Fruit fly (Drosophila melanogaster): ENCODE results near the gene CG13051.
A peak's percentile ranks its signal among the peaks of the same experiment; 100 is the strongest.

Gene CG13051

DNA sequence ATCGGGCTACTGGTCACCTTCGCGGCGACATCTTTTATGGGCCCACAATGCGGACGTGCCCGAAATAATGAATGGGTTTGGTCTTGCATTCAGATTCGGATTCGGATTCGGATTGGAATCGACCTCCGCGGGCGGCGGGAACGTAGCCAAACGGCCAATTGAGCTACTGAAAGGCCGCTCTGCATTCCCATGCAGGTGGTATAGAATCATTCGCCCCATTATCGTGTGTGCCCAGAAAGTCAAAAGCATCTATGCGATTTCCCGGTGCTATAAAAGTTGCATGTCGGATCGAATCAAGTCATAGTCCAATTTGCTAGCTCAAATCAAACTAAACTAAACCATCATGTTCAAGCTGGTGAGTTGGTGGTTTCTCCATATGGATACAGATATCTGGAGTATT is 4.2 kb upstream of the CG13051 start, which contains the start of gene CG13068:
Gene CG13068 (plus strand): TSS at position 301 of the 400 bp plus-strand sequence.
- no peak for TF ChIP-seq CG32006 (GFP tag; optimal IDR thresholded peaks at IDR 0.05)
- no peak for TF ChIP-seq fd85E (GFP tag; optimal IDR thresholded peaks at IDR 0.05)
- no peak for TF ChIP-seq Blimp-1 (GFP tag; optimal IDR thresholded peaks at IDR 0.05)
- no peak for TF ChIP-seq salr (GFP tag; optimal IDR thresholded peaks at IDR 0.05)
- no peak for TF ChIP-seq achi (GFP tag; optimal IDR thresholded peaks at IDR 0.05)
- no peak for TF ChIP-seq pdm3 (GFP tag; optimal IDR thresholded peaks at IDR 0.05)
- no peak for TF ChIP-seq net (GFP tag; optimal IDR thresholded peaks at IDR 0.05)
- TF ChIP-seq spab (GFP tag; optimal IDR thresholded peaks at IDR 0.05) = no peak
- TF ChIP-seq vri (GFP tag; optimal IDR thresholded peaks at IDR 0.05) = no peak
- no peak for TF ChIP-seq Sox14 (GFP tag; optimal IDR thresholded peaks at IDR 0.05)
- no peak for TF ChIP-seq Ets96B (tag; optimal IDR thresholded peaks at IDR 0.05)
- TF ChIP-seq Sox102F (GFP tag; optimal IDR thresholded peaks at IDR 0.05) = no peak
- no peak for TF ChIP-seq CG6792 (GFP tag; optimal IDR thresholded peaks at IDR 0.05)

DNA sequence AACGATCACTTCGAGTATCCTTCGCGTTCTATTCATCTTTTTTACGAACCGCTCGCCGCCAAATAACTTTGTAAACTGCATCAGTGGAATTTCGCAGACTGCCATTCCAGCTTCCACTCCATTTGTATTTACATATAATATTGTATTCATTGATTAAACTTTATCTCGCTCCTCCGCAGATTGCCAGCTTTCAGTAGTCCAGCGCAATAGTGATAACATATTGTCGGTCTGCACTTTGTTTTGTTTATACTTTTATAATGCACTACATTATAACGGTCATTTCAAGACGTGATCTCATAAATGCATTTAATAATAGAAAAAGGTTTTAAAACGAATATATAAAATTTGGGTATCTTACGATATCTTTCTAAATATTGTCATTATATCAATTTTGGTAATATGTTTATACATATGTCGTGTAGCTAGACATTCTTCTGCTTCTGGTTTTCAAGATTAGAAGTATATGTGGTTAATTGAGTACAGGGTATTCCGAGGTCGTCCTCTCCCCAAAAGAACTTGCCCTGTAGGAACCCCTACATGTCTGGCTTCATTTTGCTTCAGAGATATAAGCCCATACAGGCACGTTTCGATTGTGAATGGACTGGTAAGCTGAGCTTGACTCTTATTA is 3.3 kb upstream of the CG13051 start, which contains the start of gene CG4950:
Gene CG4950 (minus strand): TSS at position 51 of the 628 bp plus-strand sequence.
- TF ChIP-seq CG32006 (GFP tag; optimal IDR thresholded peaks at IDR 0.05) (peak; percentile 49), spab (GFP tag; optimal IDR thresholded peaks at IDR 0.05) (peak; percentile 50), Hr4 (GFP tag; optimal IDR thresholded peaks at IDR 0.05) (peak; percentile 18), CG3919 (GFP tag; optimal IDR thresholded peaks at IDR 0.05) (peak; percentile 29), ss (GFP tag; optimal IDR thresholded peaks at IDR 0.05) (peak; percentile 18 to 61), CG6808 (GFP tag; optimal IDR thresholded peaks at IDR 0.05) (peak; percentile 41), topi (GFP tag; optimal IDR thresholded peaks at IDR 0.05) (peak; percentile 27), CG10631 (GFP tag; optimal IDR thresholded peaks at IDR 0.05) (no peak), CG8632 (GFP tag; optimal IDR thresholded peaks at IDR 0.05) (peak; percentile 30), net (GFP tag; optimal IDR thresholded peaks at IDR 0.05) (peak; percentile 1), CG15336 (GFP tag; IDR thresholded peaks at IDR 0.05) (0 out of 2 replicates have a peak, but pooled peaks have one; percentile 22), CG8119 (GFP tag; IDR thresholded peaks at IDR 0.05) (peak; percentile 20; the same call in 1 of the 3 replicates), Eip93F (GFP tag; optimal IDR thresholded peaks at IDR 0.05) (no peak), CG6163 (GFP tag; IDR thresholded peaks at IDR 0.05) (0 out of 3 replicates have a peak, but pooled peaks have one; percentile 20), lz (GFP tag; optimal IDR thresholded peaks at IDR 0.05) (peak; percentile 19), Sox14 (GFP tag; optimal IDR thresholded peaks at IDR 0.05) (peak; percentile 44), CG9139 (GFP tag; optimal IDR thresholded peaks at IDR 0.05) (peak; percentile 2), CG6792 (GFP tag; optimal IDR thresholded peaks at IDR 0.05) (peak; percentile 26), esn (GFP tag; optimal IDR thresholded peaks at IDR 0.05) (no peak), CG10669 (GFP tag; optimal IDR thresholded peaks at IDR 0.05) (peak; percentile 56), OdsH (GFP tag; optimal IDR thresholded peaks at IDR 0.05) (peak; percentile 34), CG7368 (GFP tag; optimal IDR thresholded peaks at IDR 0.05) (no peak), Hr39 (GFP tag; optimal IDR thresholded peaks at IDR 0.05) (peak; percentile 12), CG34406 (GFP tag; optimal IDR thresholded peaks at IDR 0.05) (peak; percentile 25), fkh (GFP tag; optimal IDR thresholded peaks at IDR 0.05) (no peak), fd59A (GFP tag; optimal IDR thresholded peaks at IDR 0.05) (peak; percentile 33), CG16779 (tag; optimal IDR thresholded peaks at IDR 0.05) (peak; percentile 15), CG11902 (GFP tag; optimal IDR thresholded peaks at IDR 0.05) (no peak), CG3032 (tag; optimal IDR thresholded peaks at IDR 0.05) (peak; percentile 69), acj6 (GFP tag; optimal IDR thresholded peaks at IDR 0.05) (peak; percentile 8), Hr38 (GFP tag; optimal IDR thresholded peaks at IDR 0.05) (no peak), Eip75B (GFP tag; optimal IDR thresholded peaks at IDR 0.05) (peak; percentile 39), Smox (GFP tag; optimal IDR thresholded peaks at IDR 0.05) (peak; percentile 11), svp (GFP tag) (peak; percentile 74), dsx (GFP tag; optimal IDR thresholded peaks at IDR 0.05; ENCODE audit: poor library complexity, severe bottlenecking) (peak; percentile 52), achi (GFP tag; optimal IDR thresholded peaks at IDR 0.05) (peak; percentile 31), Gug (GFP tag; IDR thresholded peaks at IDR 0.05) (peak; percentile 42; the same call in 1 of the 2 replicates), CG4318 (GFP tag; optimal IDR thresholded peaks at IDR 0.05) (no peak), Ets21C (GFP tag; optimal IDR thresholded peaks at IDR 0.05) (no peak), CG31627 (GFP tag; optimal IDR thresholded peaks at IDR 0.05) (peak; percentile 8), dac (GFP tag; optimal IDR thresholded peaks at IDR 0.05) (no peak)

Data from whole organism, prepupa.